Worm (Caenorhabditis elegans): ENCODE results near the gene tofu-1.

DNA sequence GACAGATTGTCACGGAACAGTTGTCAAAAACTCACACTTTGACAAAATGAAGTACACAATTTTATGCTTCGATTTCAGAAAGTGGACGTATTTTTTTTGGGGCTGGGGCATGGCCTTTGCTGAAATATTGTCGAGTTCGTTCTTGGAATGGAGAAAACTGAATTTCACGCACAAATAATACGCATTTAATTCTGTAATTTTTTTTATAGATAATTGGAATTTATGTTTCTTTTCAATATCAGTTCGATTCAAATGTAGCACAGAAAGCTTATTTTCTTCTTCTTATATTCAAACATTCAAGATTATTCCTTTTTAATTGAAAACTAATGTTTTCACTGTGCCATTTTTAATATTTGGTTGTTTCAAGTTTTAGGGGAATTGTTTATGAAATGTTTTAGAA, 20.6 kb upstream of the tofu-1 start, which contains the start of gene T07C12.10:
- TF ChIP-seq fos-1 (tag; optimal IDR thresholded peaks at IDR 0.05), result no peak
- TF ChIP-seq nhr-23 (tag; optimal IDR thresholded peaks at IDR 0.05), result no peak
- TF ChIP-seq lsy-2 (tag; optimal IDR thresholded peaks at IDR 0.05), result no peak
- TF ChIP-seq zag-1 (tag; optimal IDR thresholded peaks at IDR 0.05), result no peak
- no peak for TF ChIP-seq mab-5 (tag; optimal IDR thresholded peaks at IDR 0.05)
- TF ChIP-seq lin-13 (GFP tag; optimal IDR thresholded peaks at IDR 0.05), result no peak
- no peak for TF ChIP-seq mbf-1 (tag; optimal IDR thresholded peaks at IDR 0.05)
- no peak for TF ChIP-seq unc-39 (tag; optimal IDR thresholded peaks at IDR 0.05)
- no peak for TF ChIP-seq skn-1 (tag; optimal IDR thresholded peaks at IDR 0.05)
- no peak for TF ChIP-seq nhr-11 (tag; optimal IDR thresholded peaks at IDR 0.05)
- TF ChIP-seq nhr-6 (tag; optimal IDR thresholded peaks at IDR 0.05), result no peak
- TF ChIP-seq lin-39 (tag; optimal IDR thresholded peaks at IDR 0.05), result no peak
